Fruit fly (Drosophila melanogaster) whole organism, embryonic: ENCODE measurements around the gene scpr-B.

Source experiments
- Atf6 ChIP-seq: fragments of 200-800 bp; sonication (Bioruptor generic); IDR thresholded peaks from 2 replicates; pipeline ENCODE4 v1.3.6; 2022; ENCODE audit warnings: missing biosample characterization, missing genetic modification characterization
- CG10267 ChIP-seq: fragments of 200-800 bp; sonication (Bioruptor generic); optimal IDR thresholded peaks from 2 replicates; lab custom pipeline; 2018; ENCODE audit warnings: missing biosample characterization, mild to moderate bottlenecking, missing genetic modification characterization, moderate library complexity
- CG10565 ChIP-seq: fragments of 200-800 bp; sonication (Bioruptor generic); optimal IDR thresholded peaks from 3 replicates; lab custom pipeline; 2016; ENCODE audit warnings: missing biosample characterization, mild to moderate bottlenecking, missing genetic modification characterization
- CG11504 ChIP-seq: fragments of 200-800 bp; sonication (Bioruptor generic); optimal IDR thresholded peaks from 3 replicates; lab custom pipeline; 2019; ENCODE audit warnings: missing biosample characterization, mild to moderate bottlenecking, missing genetic modification characterization, moderate library complexity
- CG12219 ChIP-seq: fragments of 200-800 bp; sonication (Bioruptor generic); optimal IDR thresholded peaks from 3 replicates; lab custom pipeline; 2018; ENCODE audit warnings: missing biosample characterization, mild to moderate bottlenecking, missing genetic modification characterization
- CG12942 ChIP-seq: fragments of 200-800 bp; sonication (Bioruptor generic); optimal IDR thresholded peaks from 3 replicates; lab custom pipeline; 2016; ENCODE audit warnings: missing biosample characterization, missing genetic modification characterization
- CG14667 ChIP-seq: fragments of 200-800 bp; sonication (Bioruptor generic); IDR thresholded peaks from 2 replicates; pipeline ENCODE4 v1.3.6; 2022; ENCODE audit warnings: missing biosample characterization, missing genetic modification characterization
- CG14710 ChIP-seq: fragments of 200-800 bp; sonication (Bioruptor generic); optimal IDR thresholded peaks from 3 replicates; lab custom pipeline; 2019; ENCODE audit warnings: missing biosample characterization, mild to moderate bottlenecking, missing genetic modification characterization, moderate library complexity
- CG16815 ChIP-seq: fragments of 200-800 bp; sonication (Bioruptor generic); optimal IDR thresholded peaks from 3 replicates; lab custom pipeline; 2017; ENCODE audit warnings: missing biosample characterization, mild to moderate bottlenecking, missing genetic modification characterization
- CG17802 ChIP-seq: fragments of 200-800 bp; sonication (Bioruptor generic); optimal IDR thresholded peaks from 2 replicates; lab custom pipeline; 2018; ENCODE audit warnings: missing biosample characterization, mild to moderate bottlenecking, missing genetic modification characterization, moderate library complexity
- CG2199 ChIP-seq: fragments of 200-800 bp; sonication (Bioruptor generic); IDR thresholded peaks from 3 replicates; pipeline ENCODE4 v1.3.6; 2022; ENCODE audit warnings: missing biosample characterization, missing genetic modification characterization
- CG3281 ChIP-seq: fragments of 200-800 bp; sonication (Bioruptor generic); optimal IDR thresholded peaks from 3 replicates; lab custom pipeline; 2017; ENCODE audit warnings: missing biosample characterization, mild to moderate bottlenecking, missing genetic modification characterization
- CG3847 ChIP-seq: fragments of 200-800 bp; sonication (Bioruptor generic); IDR thresholded peaks from 2 replicates; pipeline ENCODE4 v1.3.6; 2022; ENCODE audit warnings: missing biosample characterization, missing genetic modification characterization
- CG4854 ChIP-seq: fragments of 200-800 bp; sonication (Bioruptor generic); optimal IDR thresholded peaks from 2 replicates; lab custom pipeline; 2016; ENCODE audit warnings: missing biosample characterization, missing genetic modification characterization, inconsistent platforms
- CG6854 ChIP-seq: fragments of 200-800 bp; sonication (Bioruptor generic); optimal IDR thresholded peaks from 3 replicates; lab custom pipeline; 2017; ENCODE audit warnings: missing biosample characterization, mild to moderate bottlenecking, missing genetic modification characterization
- CG9437 ChIP-seq: fragments of 200-800 bp; sonication (Bioruptor generic); optimal IDR thresholded peaks from 2 replicates; lab custom pipeline; 2018; ENCODE audit warnings: missing biosample characterization, mild to moderate bottlenecking, missing genetic modification characterization
- CG9609 ChIP-seq: fragments of 200-800 bp; sonication (Bioruptor generic); optimal IDR thresholded peaks from 3 replicates; lab custom pipeline; 2016; ENCODE audit warnings: missing biosample characterization, missing genetic modification characterization
- Dad ChIP-seq: fragments of 200-800 bp; sonication (Bioruptor generic); optimal IDR thresholded peaks from 3 replicates; lab custom pipeline; 2016; ENCODE audit warnings: missing biosample characterization, missing genetic modification characterization
- Dek ChIP-seq: fragments of 200-800 bp; sonication (Bioruptor generic); optimal IDR thresholded peaks from 3 replicates; lab custom pipeline; 2019; ENCODE audit warnings: missing biosample characterization, mild to moderate bottlenecking, missing genetic modification characterization, moderate library complexity
- Eip74EF ChIP-seq, 2 experiments: fragments of 200-800 bp in 1 of 2; fragments of >200 bp in 1 of 2; sonication (Bioruptor generic) in 1 of 2; optimal IDR thresholded peaks; 2 replicates each; lab custom pipeline; 2017 to 2019; ENCODE audit warnings: missing biosample characterization in 2 of 2, missing genetic modification characterization in 2 of 2, mild to moderate bottlenecking in 1 of 2, moderate library complexity in 1 of 2
- Fer1 ChIP-seq: fragments of 200-800 bp; sonication (Bioruptor generic); optimal IDR thresholded peaks from 2 replicates; lab custom pipeline; 2017; ENCODE audit warnings: missing biosample characterization, mild to moderate bottlenecking, missing genetic modification characterization
- Hr78 ChIP-seq, 2 experiments: fragments of 200-800 bp in 1 of 2; fragments of >200 bp in 1 of 2; sonication (Bioruptor generic) in 1 of 2; optimal IDR thresholded peaks; 2 replicates each; lab custom pipeline; 2017 to 2019; ENCODE audit warnings: missing biosample characterization in 2 of 2, missing genetic modification characterization in 2 of 2, mild to moderate bottlenecking in 1 of 2, moderate library complexity in 1 of 2
- Mad ChIP-seq: fragments of 200-800 bp; sonication (Bioruptor generic); optimal IDR thresholded peaks from 2 replicates; lab custom pipeline; 2016; ENCODE audit warnings: missing biosample characterization, missing genetic modification characterization
- NC2α ChIP-seq: fragments of 200-800 bp; sonication (Bioruptor generic); optimal IDR thresholded peaks from 2 replicates; lab custom pipeline; 2016; ENCODE audit warnings: missing biosample characterization, missing genetic modification characterization
- NFAT ChIP-seq: fragments of 200-800 bp; sonication (Bioruptor generic); IDR thresholded peaks from 2 replicates; pipeline ENCODE4 v1.3.6; 2022; ENCODE audit warnings: missing biosample characterization, missing genetic modification characterization
- Poxn ChIP-seq: fragments of 200-800 bp; sonication (Bioruptor generic); IDR thresholded peaks from 2 replicates; pipeline ENCODE4 v1.3.6; 2022; ENCODE audit warnings: missing biosample characterization, missing genetic modification characterization
- Sry-β ChIP-seq: fragments of 200-800 bp; sonication (Bioruptor generic); optimal IDR thresholded peaks from 2 replicates; lab custom pipeline; 2018; ENCODE audit warnings: missing biosample characterization, mild to moderate bottlenecking, missing genetic modification characterization, moderate library complexity
- Xrp1 ChIP-seq: fragments of 200-800 bp; sonication (Bioruptor generic); IDR thresholded peaks from 2 replicates; pipeline ENCODE4 v1.3.6; 2022; ENCODE audit warnings: missing biosample characterization, missing genetic modification characterization
- ase ChIP-seq: fragments of 200-800 bp; sonication (Bioruptor generic); IDR thresholded peaks from 3 replicates; pipeline ENCODE4 v1.3.6; 2022; ENCODE audit warnings: missing biosample characterization, missing genetic modification characterization
- cad ChIP-seq: fragments of >200 bp; optimal IDR thresholded peaks from 2 replicates; lab custom pipeline; 2017; ENCODE audit warnings: missing biosample characterization, missing genetic modification characterization
- cato ChIP-seq: fragments of 200-800 bp; sonication (Bioruptor generic); optimal IDR thresholded peaks from 2 replicates; lab custom pipeline; 2016; ENCODE audit warnings: missing biosample characterization, missing genetic modification characterization, borderline replicate concordance
- ci ChIP-seq: fragments of 200-800 bp; sonication (Bioruptor generic); IDR thresholded peaks from 3 replicates; pipeline ENCODE4 v1.3.6; 2022; ENCODE audit warnings: missing biosample characterization, missing genetic modification characterization
- dati ChIP-seq: fragments of 200-800 bp; sonication (Bioruptor generic); IDR thresholded peaks from 2 replicates; pipeline ENCODE4 v1.3.6; 2022; ENCODE audit warnings: missing biosample characterization, missing genetic modification characterization
- eve ChIP-seq, 2 experiments: fragments of >200 bp; optimal IDR thresholded peaks; 2 replicates each; lab custom pipeline; 2017; ENCODE audit warnings: missing biosample characterization in 2 of 2, missing genetic modification characterization in 2 of 2
- gce ChIP-seq: fragments of 200-800 bp; sonication (Bioruptor generic); IDR thresholded peaks from 3 replicates; pipeline ENCODE4 v1.3.6; 2022; ENCODE audit warnings: missing biosample characterization, missing genetic modification characterization
- gcm ChIP-seq: fragments of 200-800 bp; sonication (Bioruptor generic); optimal IDR thresholded peaks from 2 replicates; lab custom pipeline; 2019; ENCODE audit warnings: missing biosample characterization, mild to moderate bottlenecking, missing genetic modification characterization, moderate library complexity
- gro ChIP-seq: fragments of 200-800 bp; sonication (Bioruptor generic); optimal IDR thresholded peaks from 2 replicates; lab custom pipeline; 2016; ENCODE audit warnings: missing biosample characterization, missing genetic modification characterization
- hkb ChIP-seq, 2 experiments: fragments of 200-800 bp in 1 of 2; fragments of >200 bp in 1 of 2; sonication (Bioruptor generic) in 1 of 2; IDR thresholded peaks in 1 of 2; optimal IDR thresholded peaks in 1 of 2; 2 replicates each; pipeline versions ENCODE4 v1.3.6 to Lab custom; 2017 to 2022; ENCODE audit warnings: missing biosample characterization in 1 of 2, missing genetic modification characterization in 1 of 2
- ind ChIP-seq: fragments of 200-800 bp; sonication (Bioruptor generic); optimal IDR thresholded peaks from 3 replicates; lab custom pipeline; 2016; ENCODE audit warnings: missing biosample characterization, missing genetic modification characterization
- ken ChIP-seq: fragments of 200-800 bp; sonication (Bioruptor generic); IDR thresholded peaks from 3 replicates; pipeline ENCODE4 v1.3.6; 2022; ENCODE audit warnings: missing biosample characterization, missing genetic modification characterization
- psq ChIP-seq: fragments of 200-800 bp; sonication (Bioruptor generic); optimal IDR thresholded peaks from 2 replicates; lab custom pipeline; 2017; ENCODE audit warnings: missing biosample characterization, missing genetic modification characterization
- repo ChIP-seq: fragments of 200-800 bp; sonication (Bioruptor generic); optimal IDR thresholded peaks from 2 replicates; lab custom pipeline; 2016; ENCODE audit warnings: missing biosample characterization, missing genetic modification characterization
- sima ChIP-seq: fragments of 200-800 bp; sonication (Bioruptor generic); optimal IDR thresholded peaks from 2 replicates; lab custom pipeline; 2016; ENCODE audit warnings: missing biosample characterization, missing genetic modification characterization
- so ChIP-seq: fragments of 200-800 bp; sonication (Bioruptor generic); IDR thresholded peaks from 3 replicates; pipeline ENCODE4 v1.3.6; 2022; ENCODE audit warnings: missing biosample characterization, missing genetic modification characterization
- zen ChIP-seq: fragments of 200-800 bp; sonication (Bioruptor generic); optimal IDR thresholded peaks from 3 replicates; lab custom pipeline; 2018; ENCODE audit warnings: missing biosample characterization, mild to moderate bottlenecking, missing genetic modification characterization, moderate library complexity
- zf30C ChIP-seq: fragments of 200-800 bp; sonication (Bioruptor generic); optimal IDR thresholded peaks from 3 replicates; lab custom pipeline; 2018; ENCODE audit warnings: missing biosample characterization, mild to moderate bottlenecking, missing genetic modification characterization

The scpr-B gene

DNA sequence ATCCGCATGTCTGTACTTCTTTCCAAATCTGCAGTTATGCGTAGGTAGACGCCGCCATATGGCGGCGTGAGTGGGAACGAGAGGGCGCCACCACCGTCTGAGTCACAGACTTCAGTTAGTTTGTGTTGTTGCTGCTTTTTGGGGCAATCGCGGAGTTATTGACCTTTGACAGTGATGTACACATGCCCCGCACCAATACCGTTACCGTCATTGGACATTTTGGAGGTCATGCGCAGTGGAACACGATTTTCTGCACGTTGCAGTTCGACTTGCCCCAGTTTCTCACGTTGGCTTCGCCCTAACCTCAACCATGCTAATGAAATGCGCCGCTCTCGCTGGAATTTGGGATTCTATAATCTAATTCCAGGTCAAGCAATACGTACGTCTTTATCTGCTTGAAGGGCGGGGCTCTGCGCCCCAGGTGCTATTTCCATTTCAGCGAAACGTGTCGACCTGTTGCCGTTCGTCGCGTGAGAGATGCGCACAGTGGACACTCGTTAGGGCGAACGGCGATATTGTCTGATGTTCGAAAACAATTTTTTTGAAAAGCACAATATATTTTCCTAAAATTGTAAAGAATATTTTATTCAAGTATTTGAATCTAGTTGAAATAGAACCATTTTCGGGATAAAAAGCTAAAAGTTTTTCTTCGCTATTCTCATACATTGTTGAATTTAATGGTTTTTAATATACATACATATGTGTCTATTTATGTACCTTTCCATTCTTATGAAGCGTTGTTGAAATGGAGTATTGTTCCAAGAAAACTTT is 29.3 kb downstream of the scpr-B start (continued):
- TF ChIP-seq Dad (GFP tag; lab: Kevin White, UChicago) (peak; percentile 47), Hr78 (GFP tag; optimal IDR thresholded peaks at IDR 0.05; lab: Kevin White, UChicago) (peak in 1 of 2 experiments; percentile 97), Xrp1 (GFP tag; lab: Robert Waterston, UW) (peak; percentile 77), Eip74EF (GFP tag; optimal IDR thresholded peaks at IDR 0.05; lab: Kevin White, UChicago) (peak in 1 of 2 experiments; percentile 8), CG6854 (peak; percentile 9), CG16815 (GFP tag; lab: Kevin White, UChicago) (peak; percentile 55)

dm6 chr3R:11209801-11210402 is 30.9 kb downstream of the scpr-B start, which contains the start of the genes SdhC and Tctp:
Gene SdhC, minus strand, starts transcription at chr3R:11209849.
Gene Tctp, plus strand, starts transcription at chr3R:11210247.
- TF ChIP-seq CG14710: peak; percentile 89
- TF ChIP-seq dati (GFP tag; lab: Robert Waterston, UW): no peak
- peak; percentile 18 for TF ChIP-seq gcm
- TF ChIP-seq CG3847: peak; percentile 28; the same call in 1 of the 2 replicates
- TF ChIP-seq Mad (GFP tag; lab: Kevin White, UChicago): peak; percentile 20
- no peak for TF ChIP-seq CG9609 (GFP tag; lab: Kevin White, UChicago)
- TF ChIP-seq sima (GFP tag; lab: Kevin White, UChicago): no peak
- no peak for TF ChIP-seq Poxn (GFP tag; lab: Robert Waterston, UW)
- no peak for TF ChIP-seq repo (GFP tag; lab: Kevin White, UChicago)
- no peak for TF ChIP-seq cad (GFP tag; lab: Kevin White, UChicago)
- peak; percentile 52 for TF ChIP-seq Dek (tag; lab: Kevin White, UChicago)
- TF ChIP-seq hkb (optimal IDR thresholded peaks at IDR 0.05; lab: Kevin White, UChicago): peak; percentile 44
- TF ChIP-seq hkb (GFP tag; IDR thresholded peaks at IDR 0.05; lab: Robert Waterston, UW): 0 out of 2 replicates have a peak, but pooled peaks have one; percentile 7
- peak; percentile 33; the same call in 1 of the 2 replicates for TF ChIP-seq NFAT
- peak; percentile 70 for TF ChIP-seq zen (tag; lab: Kevin White, UChicago)
- no peak for TF ChIP-seq psq
- no peak for TF ChIP-seq zf30C (GFP tag; lab: Kevin White, UChicago)
- TF ChIP-seq ind: peak; percentile 37
- no peak for TF ChIP-seq eve (GFP tag; optimal IDR thresholded peaks at IDR 0.05; lab: Kevin White, UChicago)
- TF ChIP-seq ken: no peak
- peak; percentile 76 for TF ChIP-seq CG10267 (tag; lab: Kevin White, UChicago)
- TF ChIP-seq gro (GFP tag; lab: Kevin White, UChicago): no peak
- TF ChIP-seq CG9437: peak; percentile 36
- TF ChIP-seq CG4854 (GFP tag; lab: Kevin White, UChicago): no peak
- no peak for TF ChIP-seq CG14667 (GFP tag; lab: Robert Waterston, UW)
- no peak for TF ChIP-seq CG10565 (GFP tag; lab: Kevin White, UChicago)
- TF ChIP-seq CG12219 (GFP tag; lab: Kevin White, UChicago): no peak
- TF ChIP-seq gce (GFP tag; lab: Robert Waterston, UW): no peak
- peak; percentile 60 for TF ChIP-seq CG11504 (tag; lab: Kevin White, UChicago)
- no peak for TF ChIP-seq cato (GFP tag; lab: Kevin White, UChicago)
- TF ChIP-seq ci (GFP tag; lab: Robert Waterston, UW): peak; percentile 23; the same call in 1 of the 3 replicates
- TF ChIP-seq NC2α (GFP tag; lab: Kevin White, UChicago): no peak
- no peak for TF ChIP-seq Sry-β
- no peak for TF ChIP-seq ase (GFP tag; lab: Robert Waterston, UW)
- TF ChIP-seq Atf6 (GFP tag; lab: Robert Waterston, UW): no peak
- TF ChIP-seq CG2199 (GFP tag; lab: Robert Waterston, UW): no peak
- peak; percentile 50 for TF ChIP-seq Fer1
- peak; percentile 40 for TF ChIP-seq CG12942 (GFP tag; lab: Kevin White, UChicago)
- TF ChIP-seq CG17802 (tag; lab: Kevin White, UChicago): peak; percentile 6
- TF ChIP-seq so (GFP tag; lab: Robert Waterston, UW): 0 out of 3 replicates have a peak, but pooled peaks have one; percentile 45
- TF ChIP-seq CG3281 (GFP tag; lab: Kevin White, UChicago): peak; percentile 5
